Worm (Caenorhabditis elegans) whole organism, L4 larva: ENCODE results near the gene T08D10.5.
A peak's percentile ranks its signal among the peaks of the same experiment; 100 is the strongest.

Experiments used
- fkh-10 ChIP-seq: fragments of 150-350 bp; optimal IDR thresholded peaks from 2 replicates; lab custom pipeline; 2014; ENCODE audit warnings: missing biosample characterization, missing genetic modification reagents, missing genetic modification characterization
- unc-62 ChIP-seq, 3 experiments: fragments of 150-350 bp in 1 of 3; sonication (generic microtip); optimal IDR thresholded peaks in 2 of 3; peaks in 1 of 3; 1 replicate in 1 of 3; 2 replicates in 2 of 3; lab custom pipeline; 2014 to 2017; ENCODE audit warnings: missing biosample characterization in 3 of 3, missing genetic modification characterization in 3 of 3, missing genetic modification reagents in 3 of 3, missing genotype in 1 of 3

DNA sequence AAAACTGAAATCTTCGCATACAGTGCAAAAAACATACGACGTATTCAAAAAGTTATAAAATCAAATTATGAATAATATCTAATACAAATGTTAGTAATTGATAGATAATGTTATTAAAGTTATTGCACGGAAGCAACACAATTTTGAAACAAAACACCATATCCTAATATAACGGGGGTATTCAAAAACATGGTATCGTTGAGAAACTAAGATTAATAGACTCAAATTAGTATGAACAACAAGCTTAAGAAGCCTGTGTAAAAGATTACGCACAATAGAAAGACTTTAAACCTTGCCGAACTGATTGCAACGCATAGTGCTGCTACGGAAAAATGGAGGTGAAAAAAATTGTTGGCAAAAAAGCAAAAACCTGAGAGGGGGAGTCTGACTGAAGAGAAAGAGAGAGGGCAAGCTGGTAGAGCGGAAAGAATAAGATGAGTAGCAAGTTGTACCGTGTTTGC lies 48.2 kb downstream of the T08D10.5 start, which contains the start of gene sma-5:
- TF ChIP-seq fkh-10 (GFP tag; lab: Kevin White, UChicago), result no peak
- TF ChIP-seq unc-62 (GFP tag; optimal IDR thresholded peaks at IDR 0.05 in 1 of 2; lab: Kevin White, UChicago), result peak in 1 of 2 experiments; percentile 65
- no peak for TF ChIP-seq unc-62 (tag; optimal IDR thresholded peaks at IDR 0.05; lab: Kevin White, UChicago)
